Worm (Caenorhabditis elegans) whole organism, L1 larva: ENCODE measurements around the gene F40G9.5.

ENCODE experiments used
- C16A3.4 ChIP-seq: fragments of 150-350 bp; optimal IDR thresholded peaks from 2 replicates; lab custom pipeline; 2014; ENCODE audit warnings: missing biosample characterization, missing genetic modification characterization
- ama-1 ChIP-seq: fragments of 150-350 bp; optimal IDR thresholded peaks from 2 replicates; lab custom pipeline; 2014
- ceh-8 ChIP-seq: fragments of 200-800 bp; sonication (Bioruptor generic); optimal IDR thresholded peaks from 2 replicates; lab custom pipeline; 2018; ENCODE audit warnings: mild to moderate bottlenecking, missing genetic modification characterization, moderate library complexity, missing compliant biosample characterization
- ces-1 ChIP-seq: fragments of 150-350 bp; optimal IDR thresholded peaks from 2 replicates; lab custom pipeline; 2014; ENCODE audit warnings: missing biosample characterization, missing genetic modification reagents, missing genetic modification characterization
- dsc-1 ChIP-seq: sonication (generic microtip); optimal IDR thresholded peaks from 2 replicates; lab custom pipeline; 2016; ENCODE audit warnings: mild to moderate bottlenecking, missing genetic modification characterization, missing compliant biosample characterization
- efl-1 ChIP-seq, 4 experiments: fragments of 150-350 bp; optimal IDR thresholded peaks in 3 of 4; peaks in 1 of 4; 1 replicate in 1 of 4; 2 replicates in 3 of 4; lab custom pipeline; 2014; ENCODE audit warnings: missing biosample characterization in 2 of 4, missing genetic modification characterization in 2 of 4, missing genetic modification reagents in 2 of 4
- efl-3 ChIP-seq: fragments of 200-800 bp; sonication (Bioruptor generic); optimal IDR thresholded peaks from 2 replicates; lab custom pipeline; 2018; ENCODE audit warnings: mild to moderate bottlenecking, missing genetic modification characterization, missing compliant biosample characterization
- elt-2 ChIP-seq: sonication (generic microtip); optimal IDR thresholded peaks from 2 replicates; lab custom pipeline; 2016; ENCODE audit warnings: missing genetic modification characterization, mild to moderate bottlenecking, inconsistent platforms, missing compliant biosample characterization, missing genetic modification reagents
- fkh-10 ChIP-seq: sonication (generic microtip); optimal IDR thresholded peaks from 2 replicates; lab custom pipeline; 2017; ENCODE audit warnings: missing biosample characterization, missing genetic modification reagents, missing genetic modification characterization
- fos-1 ChIP-seq: fragments of 150-350 bp; optimal IDR thresholded peaks from 2 replicates; lab custom pipeline; 2014; ENCODE audit warnings: missing biosample characterization, missing genetic modification characterization
- hlh-4 ChIP-seq: sonication (generic microtip); optimal IDR thresholded peaks from 2 replicates; lab custom pipeline; 2016; ENCODE audit warnings: mild to moderate bottlenecking, missing genetic modification characterization, missing compliant biosample characterization
- hpl-2 ChIP-seq: fragments of 150-350 bp; optimal IDR thresholded peaks from 2 replicates; lab custom pipeline; 2014; ENCODE audit warnings: missing biosample characterization, missing genetic modification reagents, missing genetic modification characterization
- jun-1 ChIP-seq: fragments of 150-350 bp; optimal IDR thresholded peaks from 2 replicates; lab custom pipeline; 2014; ENCODE audit warnings: missing biosample characterization, missing genetic modification reagents, missing genetic modification characterization
- lin-13 ChIP-seq: fragments of 150-350 bp; optimal IDR thresholded peaks from 2 replicates; lab custom pipeline; 2014; ENCODE audit warnings: missing biosample characterization, missing genetic modification reagents, missing genetic modification characterization
- lin-14 ChIP-seq: fragments of 200-800 bp; sonication (Bioruptor generic); optimal IDR thresholded peaks from 2 replicates; lab custom pipeline; 2018; ENCODE audit warnings: mild to moderate bottlenecking, missing genetic modification characterization, moderate library complexity, missing compliant biosample characterization
- mep-1 ChIP-seq: fragments of 150-350 bp; optimal IDR thresholded peaks from 2 replicates; lab custom pipeline; 2014; ENCODE audit warnings: missing biosample characterization, missing genetic modification characterization
- nhr-11 ChIP-seq: fragments of 150-350 bp; optimal IDR thresholded peaks from 2 replicates; lab custom pipeline; 2014; ENCODE audit warnings: missing biosample characterization, missing genetic modification characterization
- nhr-12 ChIP-seq: sonication (generic microtip); optimal IDR thresholded peaks from 2 replicates; lab custom pipeline; 2017; ENCODE audit warnings: missing biosample characterization, missing genetic modification characterization
- nhr-20 ChIP-seq: sonication (generic microtip); optimal IDR thresholded peaks from 2 replicates; lab custom pipeline; 2016; ENCODE audit warnings: mild to moderate bottlenecking, missing genetic modification characterization, missing compliant biosample characterization
- nhr-237 ChIP-seq: fragments of 150-350 bp; optimal IDR thresholded peaks from 2 replicates; lab custom pipeline; 2014; ENCODE audit warnings: missing biosample characterization, missing genetic modification characterization
- nhr-47 ChIP-seq: sonication (generic microtip); optimal IDR thresholded peaks from 2 replicates; lab custom pipeline; 2016; ENCODE audit warnings: mild to moderate bottlenecking, missing genetic modification characterization, moderate library complexity, missing compliant biosample characterization
- nhr-76 ChIP-seq: sonication (generic microtip); optimal IDR thresholded peaks from 2 replicates; lab custom pipeline; 2017; ENCODE audit warnings: missing biosample characterization, missing genetic modification characterization
- nhr-84 ChIP-seq: sonication (generic microtip); optimal IDR thresholded peaks from 2 replicates; lab custom pipeline; 2017; ENCODE audit warnings: missing biosample characterization, missing genetic modification characterization
- skn-1 ChIP-seq: fragments of 150-350 bp; optimal IDR thresholded peaks from 2 replicates; lab custom pipeline; 2014; ENCODE audit warnings: missing biosample characterization, missing genetic modification characterization
- snu-23 ChIP-seq: sonication (generic microtip); optimal IDR thresholded peaks from 2 replicates; lab custom pipeline; 2016; ENCODE audit warnings: missing genetic modification characterization, missing compliant biosample characterization
- sox-4 ChIP-seq: sonication (generic microtip); optimal IDR thresholded peaks from 2 replicates; lab custom pipeline; 2016; ENCODE audit warnings: missing genetic modification characterization, missing compliant biosample characterization
- sptf-1 ChIP-seq: fragments of 150-350 bp; optimal IDR thresholded peaks from 2 replicates; lab custom pipeline; 2014; ENCODE audit warnings: missing biosample characterization, missing genetic modification characterization
- unc-130 ChIP-seq: fragments of 150-350 bp; optimal IDR thresholded peaks from 2 replicates; lab custom pipeline; 2017; ENCODE audit warnings: missing biosample characterization, missing genetic modification characterization, inconsistent platforms
- unc-30 ChIP-seq: sonication (generic microtip); optimal IDR thresholded peaks from 2 replicates; lab custom pipeline; 2017; ENCODE audit warnings: missing biosample characterization, missing genetic modification characterization
- unc-62 ChIP-seq: fragments of 150-350 bp; optimal IDR thresholded peaks from 2 replicates; lab custom pipeline; 2014; ENCODE audit warnings: missing biosample characterization, missing genetic modification reagents, missing genetic modification characterization
- zag-1 ChIP-seq: fragments of 150-350 bp; optimal IDR thresholded peaks from 2 replicates; lab custom pipeline; 2014; ENCODE audit warnings: missing biosample characterization, missing genetic modification characterization
- zip-4 ChIP-seq: fragments of 200-800 bp; sonication (Bioruptor generic); optimal IDR thresholded peaks from 2 replicates; lab custom pipeline; 2018; ENCODE audit warnings: mild to moderate bottlenecking, missing genetic modification characterization, moderate library complexity, missing compliant biosample characterization
- ztf-4 ChIP-seq: fragments of 150-350 bp; optimal IDR thresholded peaks from 2 replicates; lab custom pipeline; 2014; ENCODE audit warnings: missing biosample characterization, missing genetic modification characterization

The F40G9.5 gene

DNA sequence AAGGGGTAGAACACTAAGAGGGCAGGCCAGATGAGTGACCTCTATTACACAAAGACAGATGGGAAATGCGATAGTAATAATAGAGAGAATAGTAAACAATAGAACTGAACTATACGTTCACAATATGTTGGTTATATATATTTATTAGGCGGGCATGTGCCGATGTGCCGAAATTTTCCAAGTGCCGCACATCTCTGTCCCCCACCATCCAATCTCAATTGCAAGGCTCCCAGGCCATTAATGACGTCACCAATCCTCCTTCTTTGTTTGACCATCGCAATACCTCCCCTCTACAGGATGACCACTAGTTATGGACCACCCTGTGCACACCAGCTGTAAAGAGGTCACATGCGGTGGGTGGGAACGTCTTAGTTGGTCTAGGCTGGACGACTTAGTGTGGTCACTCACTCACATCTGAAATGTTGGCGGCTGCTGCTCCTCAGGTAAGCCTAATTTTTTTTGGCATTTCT is 1.9 kb upstream of the F40G9.5 start, which contains the start of gene F40G9.6:
Gene F40G9.6, plus strand, starts transcription at position 420 of the 470 bp plus-strand sequence.
- TF ChIP-seq lin-13 (GFP tag; lab: Kevin White, UChicago): no peak
- TF ChIP-seq nhr-12 (tag; lab: Kevin White, UChicago): no peak
- TF ChIP-seq unc-130: no peak
- TF ChIP-seq ceh-8 (GFP tag; lab: Kevin White, UChicago): no peak
- no peak for TF ChIP-seq sox-4 (tag; lab: Kevin White, UChicago)
- no peak for TF ChIP-seq ces-1 (GFP tag; lab: Kevin White, UChicago)
- no peak for TF ChIP-seq hlh-4 (tag; lab: Kevin White, UChicago)
- TF ChIP-seq nhr-11 (tag; lab: Kevin White, UChicago): no peak
- no peak for TF ChIP-seq nhr-237 (tag; lab: Kevin White, UChicago)
- no peak for TF ChIP-seq skn-1 (tag; lab: Kevin White, UChicago)
- TF ChIP-seq lin-14 (GFP tag; lab: Kevin White, UChicago): no peak
- TF ChIP-seq unc-62 (GFP tag; lab: Kevin White, UChicago): no peak

DNA sequence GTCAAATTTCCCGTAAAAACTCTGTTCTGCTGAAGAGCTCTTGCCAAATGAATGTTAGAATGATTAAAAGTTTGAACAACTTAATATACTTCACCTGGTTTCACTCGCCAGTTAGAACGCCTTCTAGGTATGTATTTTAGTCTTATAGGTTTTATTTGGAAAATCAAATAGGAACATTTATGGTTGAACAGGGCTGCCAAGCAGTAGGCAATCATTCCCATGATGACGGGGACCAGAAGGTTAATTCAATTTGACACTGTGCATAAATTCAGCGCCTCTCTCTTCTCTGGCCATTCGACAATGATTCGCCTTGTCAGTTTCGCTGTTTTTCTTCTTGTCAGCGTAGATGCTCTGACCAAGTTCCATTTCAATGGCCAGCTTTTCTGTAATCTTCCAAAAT is 1.0 kb downstream of the F40G9.5 start, which contains the start of gene F40G9.15:
Gene F40G9.15, plus strand, starts transcription at position 301 of the 400 bp plus-strand sequence.
- TF ChIP-seq snu-23: no peak
- TF ChIP-seq efl-3: no peak
- no peak for TF ChIP-seq fos-1 (tag; lab: Kevin White, UChicago)
- no peak for TF ChIP-seq ceh-8 (GFP tag; lab: Kevin White, UChicago)
- no peak for TF ChIP-seq dsc-1 (tag; lab: Kevin White, UChicago)
- no peak for TF ChIP-seq sox-4 (tag; lab: Kevin White, UChicago)
- TF ChIP-seq unc-30 (tag; lab: Kevin White, UChicago): no peak
- no peak for TF ChIP-seq nhr-20 (tag; lab: Kevin White, UChicago)
- no peak for TF ChIP-seq sptf-1 (tag; lab: Kevin White, UChicago)
- TF ChIP-seq nhr-76 (tag; lab: Kevin White, UChicago): no peak
- TF ChIP-seq mep-1 (tag; lab: Kevin White, UChicago): no peak
- TF ChIP-seq ama-1 (lab: Kevin White, UChicago): no peak
- TF ChIP-seq nhr-47: no peak
- no peak for TF ChIP-seq jun-1 (tag; lab: Kevin White, UChicago)
- no peak for TF ChIP-seq zip-4 (GFP tag; lab: Kevin White, UChicago)
- no peak for TF ChIP-seq nhr-11 (tag; lab: Kevin White, UChicago)
- TF ChIP-seq, all 84 proteins: peak for 0

DNA sequence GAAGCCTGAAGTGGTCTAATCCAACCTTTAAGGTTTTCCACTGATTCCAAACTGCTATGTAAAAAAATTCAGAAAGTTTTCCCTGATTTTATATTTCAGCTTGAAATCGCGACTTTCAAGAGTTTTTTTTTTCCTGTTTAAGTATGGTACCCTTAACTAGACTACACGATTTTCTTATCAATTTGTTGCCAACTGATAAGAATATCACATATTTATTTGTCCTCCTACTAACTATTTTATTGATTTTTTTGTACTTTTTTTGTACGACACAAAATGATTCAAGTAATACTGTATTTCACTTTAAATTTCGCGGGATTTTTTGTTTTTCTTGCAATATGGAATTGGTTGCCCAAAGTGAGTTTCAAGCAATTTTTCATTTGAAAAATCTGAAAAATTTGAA is 2.0 kb downstream of the F40G9.5 start:
- TF ChIP-seq hpl-2 (GFP tag; lab: Kevin White, UChicago) (no peak), zip-4 (GFP tag; lab: Kevin White, UChicago) (no peak), skn-1 (tag; lab: Kevin White, UChicago) (no peak), elt-2 (tag; lab: Kevin White, UChicago) (peak; percentile 39), zag-1 (tag; lab: Kevin White, UChicago) (no peak)

DNA sequence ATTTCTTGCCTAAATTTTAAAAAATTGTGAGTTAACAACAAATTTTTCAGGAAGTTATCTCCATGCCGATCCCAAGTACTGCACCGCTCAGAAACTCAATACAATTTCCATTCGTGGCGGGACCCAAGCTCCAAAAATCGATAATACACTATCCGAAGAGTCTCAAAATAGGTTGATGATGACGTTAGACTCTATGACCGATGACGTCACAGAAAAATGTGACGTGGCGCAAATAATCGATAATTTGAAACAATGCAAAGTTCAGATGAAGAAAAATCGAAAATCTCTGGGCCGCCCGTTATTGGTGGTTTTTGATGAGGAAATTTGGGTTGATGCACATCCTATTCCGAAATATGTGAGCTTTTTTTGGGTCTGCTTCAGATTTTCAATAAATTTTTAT is 3.3 kb downstream of the F40G9.5 start:
- TF ChIP-seq fos-1 (tag; lab: Kevin White, UChicago) (no peak), efl-1 (optimal IDR thresholded peaks at IDR 0.05; lab: Kevin White, UChicago) (no peak), efl-1 (GFP tag; optimal IDR thresholded peaks at IDR 0.05 in 1 of 2; lab: Kevin White, UChicago) (peak in 1 of 2 experiments; percentile 64)
- TF ChIP-seq, all 84 proteins: peak for 1

DNA sequence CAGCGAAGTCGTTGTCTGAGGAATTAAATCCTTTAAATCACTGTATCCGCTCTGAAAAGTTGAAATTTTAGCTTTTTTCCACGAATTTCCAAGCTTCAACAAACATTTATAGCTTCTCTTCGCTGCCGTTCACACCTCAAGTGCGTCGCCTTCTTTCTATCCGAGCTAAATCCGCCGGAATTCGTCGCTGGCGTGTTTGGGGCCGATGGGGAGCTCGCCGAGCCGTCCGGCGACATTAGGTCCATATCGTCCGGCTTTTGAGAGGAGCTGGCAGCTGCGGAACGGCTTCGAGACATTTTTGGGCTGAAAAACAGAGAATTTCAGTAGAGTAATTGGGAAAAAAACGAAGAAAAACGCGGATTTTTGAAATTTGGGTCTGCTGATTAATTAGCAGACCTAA is 6.8 kb downstream of the F40G9.5 start, which contains the start of gene mxl-2:
Gene mxl-2, minus strand, starts transcription at position 303 of the 400 bp plus-strand sequence.
- TF ChIP-seq ztf-4 (tag; lab: Kevin White, UChicago): no peak
- no peak for TF ChIP-seq fkh-10 (GFP tag; lab: Kevin White, UChicago)
- no peak for TF ChIP-seq unc-30 (tag; lab: Kevin White, UChicago)
- no peak for TF ChIP-seq efl-1 (optimal IDR thresholded peaks at IDR 0.05; lab: Kevin White, UChicago)
- peak in 1 of 2 experiments; percentile 22 for TF ChIP-seq efl-1 (GFP tag; optimal IDR thresholded peaks at IDR 0.05 in 1 of 2; lab: Kevin White, UChicago)
- no peak for TF ChIP-seq nhr-84 (tag; lab: Kevin White, UChicago)
- TF ChIP-seq C16A3.4: no peak
